Fruit fly (Drosophila melanogaster) whole organism, embryonic: Measurements from ENCODE around the gene Nadsyn.

Experiments
- BtbVII ChIP-seq: fragments of 200-800 bp; sonication (Bioruptor generic); optimal IDR thresholded peaks from 3 replicates; lab custom pipeline; 2017; ENCODE audit warnings: missing biosample characterization, mild to moderate bottlenecking, missing genetic modification characterization
- CG10274 ChIP-seq: fragments of 200-800 bp; sonication (Bioruptor generic); optimal IDR thresholded peaks from 3 replicates; lab custom pipeline; 2017; ENCODE audit warnings: missing biosample characterization, mild to moderate bottlenecking, missing genetic modification characterization
- CG10366 ChIP-seq: fragments of 200-800 bp; sonication (Bioruptor generic); IDR thresholded peaks from 2 replicates; pipeline ENCODE4 v1.3.6; 2022; ENCODE audit warnings: missing biosample characterization, missing genetic modification characterization
- CG10462 ChIP-seq: fragments of 200-800 bp; sonication (Bioruptor generic); optimal IDR thresholded peaks from 2 replicates; lab custom pipeline; 2016; ENCODE audit warnings: missing biosample characterization, missing genetic modification characterization
- CG11093 ChIP-seq: fragments of 200-800 bp; sonication (Bioruptor generic); IDR thresholded peaks from 3 replicates; pipeline ENCODE4 v1.3.6; 2022; ENCODE audit warnings: missing biosample characterization, missing genetic modification characterization
- CG12071 ChIP-seq: fragments of 200-800 bp; sonication (Bioruptor generic); optimal IDR thresholded peaks from 3 replicates; lab custom pipeline; 2018; ENCODE audit warnings: missing biosample characterization, mild to moderate bottlenecking, missing genetic modification characterization
- CG12219 ChIP-seq: fragments of 200-800 bp; sonication (Bioruptor generic); optimal IDR thresholded peaks from 3 replicates; lab custom pipeline; 2018; ENCODE audit warnings: missing biosample characterization, mild to moderate bottlenecking, missing genetic modification characterization
- CG12236 ChIP-seq: fragments of 200-800 bp; sonication (Bioruptor generic); optimal IDR thresholded peaks from 2 replicates; lab custom pipeline; 2016; ENCODE audit warnings: missing biosample characterization, missing genetic modification characterization
- CG13296 ChIP-seq: fragments of 200-800 bp; sonication (Bioruptor generic); optimal IDR thresholded peaks from 3 replicates; lab custom pipeline; 2018; ENCODE audit warnings: missing biosample characterization, mild to moderate bottlenecking, missing genetic modification characterization
- CG14667 ChIP-seq: fragments of 200-800 bp; sonication (Bioruptor generic); IDR thresholded peaks from 2 replicates; pipeline ENCODE4 v1.3.6; 2022; ENCODE audit warnings: missing biosample characterization, missing genetic modification characterization
- CG14860 ChIP-seq: fragments of 200-800 bp; sonication (Bioruptor generic); IDR thresholded peaks from 3 replicates; pipeline ENCODE4 v1.3.6; 2022; ENCODE audit warnings: missing biosample characterization, missing genetic modification characterization; ENCODE audit not compliant: partially characterized antibody
- CG17385 ChIP-seq: fragments of 200-800 bp; sonication (Bioruptor generic); optimal IDR thresholded peaks from 3 replicates; lab custom pipeline; 2018; ENCODE audit warnings: missing biosample characterization, mild to moderate bottlenecking, missing genetic modification characterization
- CG32767 ChIP-seq: fragments of 200-800 bp; sonication (Bioruptor generic); IDR thresholded peaks from 2 replicates; pipeline ENCODE4 v1.3.6; 2022; ENCODE audit warnings: missing biosample characterization, missing genetic modification characterization
- CG34376 ChIP-seq: fragments of 200-800 bp; sonication (Bioruptor generic); optimal IDR thresholded peaks from 2 replicates; lab custom pipeline; 2018; ENCODE audit warnings: missing biosample characterization, mild to moderate bottlenecking, missing genetic modification characterization
- CG43689 ChIP-seq: fragments of 200-800 bp; sonication (Bioruptor generic); IDR thresholded peaks from 2 replicates; pipeline ENCODE4 v1.3.6; 2022; ENCODE audit warnings: missing biosample characterization, missing genetic modification characterization
- CG4404 ChIP-seq: fragments of 200-800 bp; sonication (Bioruptor generic); IDR thresholded peaks from 2 replicates; pipeline ENCODE4 v1.3.6; 2022; ENCODE audit warnings: missing biosample characterization, missing genetic modification characterization
- CG4617 ChIP-seq: fragments of 200-800 bp; sonication (Bioruptor generic); optimal IDR thresholded peaks from 3 replicates; lab custom pipeline; 2016; ENCODE audit warnings: missing biosample characterization, missing genetic modification characterization, borderline replicate concordance
- CG4854 ChIP-seq: fragments of 200-800 bp; sonication (Bioruptor generic); optimal IDR thresholded peaks from 2 replicates; lab custom pipeline; 2016; ENCODE audit warnings: missing biosample characterization, missing genetic modification characterization, inconsistent platforms
- CG6272 ChIP-seq: fragments of 200-800 bp; sonication (Bioruptor generic); IDR thresholded peaks from 2 replicates; pipeline ENCODE4 v1.3.6; 2022; ENCODE audit warnings: missing biosample characterization, missing genetic modification characterization
- CG6683 ChIP-seq: fragments of 200-800 bp; sonication (Bioruptor generic); optimal IDR thresholded peaks from 2 replicates; lab custom pipeline; 2017; ENCODE audit warnings: missing biosample characterization, mild to moderate bottlenecking, missing genetic modification characterization, missing genetic modification reagents
- CG6854 ChIP-seq: fragments of 200-800 bp; sonication (Bioruptor generic); optimal IDR thresholded peaks from 3 replicates; lab custom pipeline; 2017; ENCODE audit warnings: missing biosample characterization, mild to moderate bottlenecking, missing genetic modification characterization
- CG7745 ChIP-seq: fragments of 200-800 bp; sonication (Bioruptor generic); optimal IDR thresholded peaks from 2 replicates; lab custom pipeline; 2018; ENCODE audit warnings: missing biosample characterization, mild to moderate bottlenecking, missing genetic modification characterization, moderate library complexity
- CG9932 ChIP-seq: fragments of 200-800 bp; sonication (Bioruptor generic); IDR thresholded peaks from 2 replicates; pipeline ENCODE4 v1.3.6; 2022; ENCODE audit warnings: missing biosample characterization, missing genetic modification characterization
- CTCF ChIP-seq: fragments of 200-800 bp; sonication (Bioruptor generic); optimal IDR thresholded peaks from 2 replicates; lab custom pipeline; 2017; ENCODE audit warnings: missing biosample characterization, mild to moderate bottlenecking, missing genetic modification characterization, moderate library complexity
- Chrac-16 ChIP-seq: fragments of 200-800 bp; sonication (Bioruptor generic); optimal IDR thresholded peaks from 3 replicates; lab custom pipeline; 2016; ENCODE audit warnings: missing biosample characterization, missing genetic modification characterization
- CrebB ChIP-seq: fragments of 200-800 bp; sonication (Bioruptor generic); optimal IDR thresholded peaks from 3 replicates; lab custom pipeline; 2018; ENCODE audit warnings: missing biosample characterization, mild to moderate bottlenecking, missing genetic modification characterization
- Dip2 ChIP-seq: fragments of 200-800 bp; sonication (Bioruptor generic); IDR thresholded peaks from 2 replicates; pipeline ENCODE4 v1.3.6; 2022; ENCODE audit warnings: missing biosample characterization, missing genetic modification characterization
- Doc3 ChIP-seq: fragments of 200-800 bp; sonication (Bioruptor generic); IDR thresholded peaks from 3 replicates; pipeline ENCODE4 v1.3.6; 2022; ENCODE audit warnings: missing biosample characterization, missing genetic modification characterization; ENCODE audit not compliant: partially characterized antibody
- Dref ChIP-seq: fragments of 200-800 bp; sonication (Bioruptor generic); IDR thresholded peaks from 2 replicates; pipeline ENCODE4 v1.3.6; 2022; ENCODE audit warnings: missing biosample characterization, missing genetic modification characterization
- Fer1 ChIP-seq: fragments of 200-800 bp; sonication (Bioruptor generic); optimal IDR thresholded peaks from 2 replicates; lab custom pipeline; 2017; ENCODE audit warnings: missing biosample characterization, mild to moderate bottlenecking, missing genetic modification characterization
- Hr39 ChIP-seq: fragments of >200 bp; optimal IDR thresholded peaks from 2 replicates; lab custom pipeline; 2017
- Med ChIP-seq: fragments of 200-800 bp; sonication (Bioruptor generic); peaks from one replicate; lab custom pipeline; 2016; ENCODE audit warnings: missing biosample characterization, missing genetic modification characterization, mild to moderate bottlenecking, inconsistent platforms, moderate library complexity
- Mes4 ChIP-seq: fragments of 200-800 bp; sonication (Bioruptor generic); optimal IDR thresholded peaks from 2 replicates; lab custom pipeline; 2016; ENCODE audit warnings: missing biosample characterization, missing genetic modification characterization
- Pdp1 ChIP-seq, 2 experiments: fragments of 200-800 bp; sonication (Bioruptor generic); optimal IDR thresholded peaks; 3 replicates each; lab custom pipeline; 2016; ENCODE audit warnings: missing biosample characterization in 2 of 2, missing genetic modification characterization in 2 of 2, mild to moderate bottlenecking in 1 of 2, moderate library complexity in 1 of 2
- Rx ChIP-seq: fragments of 200-800 bp; sonication (Bioruptor generic); IDR thresholded peaks from 2 replicates; pipeline ENCODE4 v1.3.6; 2022; ENCODE audit warnings: missing biosample characterization, missing genetic modification characterization
- Sox102F ChIP-seq: fragments of 200-800 bp; sonication (Bioruptor generic); optimal IDR thresholded peaks from 2 replicates; lab custom pipeline; 2018; ENCODE audit warnings: missing biosample characterization, mild to moderate bottlenecking, missing genetic modification characterization, moderate library complexity
- Spps ChIP-seq: fragments of 200-800 bp; sonication (Bioruptor generic); optimal IDR thresholded peaks from 2 replicates; lab custom pipeline; 2018; ENCODE audit warnings: missing biosample characterization, mild to moderate bottlenecking, missing genetic modification characterization
- ab ChIP-seq: fragments of 200-800 bp; sonication (Bioruptor generic); optimal IDR thresholded peaks from 2 replicates; lab custom pipeline; 2016; ENCODE audit warnings: missing biosample characterization, missing genetic modification characterization
- br ChIP-seq: fragments of >200 bp; optimal IDR thresholded peaks from 2 replicates; lab custom pipeline; 2017
- crp ChIP-seq, 2 experiments: fragments of 200-800 bp; sonication (Bioruptor generic); optimal IDR thresholded peaks; 2 replicates in 1 of 2; 3 replicates in 1 of 2; lab custom pipeline; 2017; ENCODE audit warnings: missing biosample characterization in 2 of 2, missing genetic modification characterization in 2 of 2, mild to moderate bottlenecking in 1 of 2, moderate library complexity in 1 of 2
- fd102C ChIP-seq: fragments of 200-800 bp; sonication (Bioruptor generic); optimal IDR thresholded peaks from 2 replicates; lab custom pipeline; 2018; ENCODE audit warnings: missing biosample characterization, mild to moderate bottlenecking, missing genetic modification characterization, moderate library complexity
- grn ChIP-seq: fragments of 200-800 bp; sonication (Bioruptor generic); optimal IDR thresholded peaks from 3 replicates; lab custom pipeline; 2017; ENCODE audit warnings: missing biosample characterization, missing genetic modification characterization
- kay ChIP-seq: fragments of 200-800 bp; sonication (Bioruptor generic); optimal IDR thresholded peaks from 2 replicates; lab custom pipeline; 2016; ENCODE audit warnings: missing biosample characterization, missing genetic modification characterization
- nmo ChIP-seq: fragments of 200-800 bp; sonication (Bioruptor generic); optimal IDR thresholded peaks from 2 replicates; lab custom pipeline; 2018; ENCODE audit warnings: missing biosample characterization, mild to moderate bottlenecking, missing genetic modification characterization, moderate library complexity
- pita ChIP-seq: fragments of 200-800 bp; sonication (Bioruptor generic); optimal IDR thresholded peaks from 2 replicates; lab custom pipeline; 2017; ENCODE audit warnings: missing biosample characterization, mild to moderate bottlenecking, missing genetic modification characterization
- psq ChIP-seq: fragments of 200-800 bp; sonication (Bioruptor generic); optimal IDR thresholded peaks from 2 replicates; lab custom pipeline; 2017; ENCODE audit warnings: missing biosample characterization, missing genetic modification characterization
- so ChIP-seq: fragments of 200-800 bp; sonication (Bioruptor generic); IDR thresholded peaks from 3 replicates; pipeline ENCODE4 v1.3.6; 2022; ENCODE audit warnings: missing biosample characterization, missing genetic modification characterization
- ssp ChIP-seq: fragments of 200-800 bp; sonication (Bioruptor generic); IDR thresholded peaks from 2 replicates; pipeline ENCODE4 v1.3.6; 2022; ENCODE audit warnings: missing biosample characterization, missing genetic modification characterization
- stc ChIP-seq: fragments of 200-800 bp; sonication (Bioruptor generic); IDR thresholded peaks from 2 replicates; pipeline ENCODE4 v1.3.6; 2022; ENCODE audit warnings: missing biosample characterization, missing genetic modification characterization
- tap ChIP-seq: fragments of 200-800 bp; optimal IDR thresholded peaks from 3 replicates; lab custom pipeline; 2019; ENCODE audit warnings: missing biosample characterization, mild to moderate bottlenecking, missing genetic modification characterization, moderate library complexity
- unc-4 ChIP-seq: fragments of 200-800 bp; sonication (Bioruptor generic); IDR thresholded peaks from 2 replicates; pipeline ENCODE4 v1.3.6; 2022; ENCODE audit warnings: missing biosample characterization, missing genetic modification characterization; ENCODE audit not compliant: partially characterized antibody
- usp ChIP-seq: fragments of >200 bp; optimal IDR thresholded peaks from 2 replicates; lab custom pipeline; 2017; ENCODE audit warnings: missing biosample characterization, missing genetic modification characterization

Gene Nadsyn

dm6 chrX:13739411-13739888, 21.4 kb upstream of the Nadsyn start, which contains the start of gene CG11151 (continued):
- TF ChIP-seq Hr39, result no peak
- TF ChIP-seq Fer1 (GFP tag; lab: Kevin White, UChicago), result peak; percentile 98
- peak; percentile 96 for TF ChIP-seq CG13296 (GFP tag; lab: Kevin White, UChicago)
- peak; percentile 83 for TF ChIP-seq psq (GFP tag; lab: Kevin White, UChicago)
- peak; percentile 93 for TF ChIP-seq CG4854 (GFP tag; lab: Kevin White, UChicago)
- TF ChIP-seq CG17385 (GFP tag; lab: Kevin White, UChicago), result peak; percentile 95
- TF ChIP-seq nmo (GFP tag; lab: Kevin White, UChicago), result peak; percentile 97
- peak; percentile 92 for TF ChIP-seq CG6272
- TF ChIP-seq crp (GFP tag; optimal IDR thresholded peaks at IDR 0.05; lab: Kevin White, UChicago), result peak; percentile 13 to 85
- peak; percentile 95 for TF ChIP-seq CG32767 (GFP tag; lab: Robert Waterston, UW)
- 0 out of 3 replicates have a peak, but pooled peaks have one; percentile 30 for TF ChIP-seq Doc3 (GFP tag; lab: Robert Waterston, UW)
- peak; percentile 92 for TF ChIP-seq CG10462 (GFP tag; lab: Kevin White, UChicago)
- TF ChIP-seq CTCF (GFP tag; lab: Kevin White, UChicago), result peak; percentile 70
- TF ChIP-seq BtbVII, result peak; percentile 97
- peak; percentile 91 for TF ChIP-seq CG14667
- peak; percentile 98 for TF ChIP-seq CG12219
- peak; percentile 94 for TF ChIP-seq tap (tag; lab: Kevin White, UChicago)
- TF ChIP-seq CG10366 (GFP tag; lab: Robert Waterston, UW), result peak; percentile 95
- peak; percentile 96 for TF ChIP-seq so (GFP tag; lab: Robert Waterston, UW)
- peak; percentile 85 for TF ChIP-seq CG11093 (GFP tag; lab: Robert Waterston, UW)
- TF ChIP-seq CG4404 (GFP tag; lab: Robert Waterston, UW), result peak; percentile 91
- TF ChIP-seq br (lab: Kevin White, UChicago), result no peak
- TF ChIP-seq stc, result peak; percentile 94
- peak; percentile 87 for TF ChIP-seq fd102C (GFP tag; lab: Kevin White, UChicago)
- peak; percentile 86 for TF ChIP-seq CG4617 (GFP tag; lab: Kevin White, UChicago)
- peak; percentile 96 for TF ChIP-seq CrebB (tag; lab: Kevin White, UChicago)
- TF ChIP-seq ab, result peak; percentile 82
- peak; percentile 46 for TF ChIP-seq CG7745 (tag; lab: Kevin White, UChicago)
- peak; percentile 95 for TF ChIP-seq Mes4 (GFP tag; lab: Kevin White, UChicago)
- peak; percentile 31; the same call in 1 of the 2 replicates for TF ChIP-seq Dref (GFP tag; lab: Robert Waterston, UW)
- TF ChIP-seq Spps, result peak; percentile 93
- peak; percentile 97 for TF ChIP-seq CG34376 (GFP tag; lab: Kevin White, UChicago)
- TF ChIP-seq CG6683, result peak; percentile 92
- TF ChIP-seq kay (GFP tag; lab: Kevin White, UChicago), result peak; percentile 91
- peak; percentile 98 for TF ChIP-seq Sox102F (GFP tag; lab: Kevin White, UChicago)
- TF ChIP-seq CG10274 (GFP tag; lab: Kevin White, UChicago), result peak; percentile 86
- peak; percentile 100 for TF ChIP-seq Med (GFP tag; lab: Kevin White, UChicago)
- TF ChIP-seq Rx (GFP tag; lab: Robert Waterston, UW), result peak; percentile 93
- TF ChIP-seq pita, result no peak
- peak; percentile 97 for TF ChIP-seq CG12236 (GFP tag; lab: Kevin White, UChicago)
- peak; percentile 98 for TF ChIP-seq CG12071 (GFP tag; lab: Kevin White, UChicago)
- TF ChIP-seq grn (GFP tag; lab: Kevin White, UChicago), result peak; percentile 64
- peak; percentile 94 to 97 for TF ChIP-seq Pdp1 (GFP tag; optimal IDR thresholded peaks at IDR 0.05; lab: Kevin White, UChicago)
- TF ChIP-seq unc-4 (GFP tag; lab: Robert Waterston, UW), result no peak
- TF ChIP-seq Chrac-16 (GFP tag; lab: Kevin White, UChicago), result peak; percentile 97
- peak; percentile 19; the same call in 1 of the 2 replicates for TF ChIP-seq Dip2
- peak; percentile 96 for TF ChIP-seq CG6854 (GFP tag; lab: Kevin White, UChicago)
- no peak for TF ChIP-seq usp (GFP tag; lab: Kevin White, UChicago)
- TF ChIP-seq ssp, result peak; percentile 85
- TF ChIP-seq CG14860 (GFP tag; lab: Robert Waterston, UW), result peak; percentile 71
- peak; percentile 90 for TF ChIP-seq CG43689
- peak; percentile 94 for TF ChIP-seq CG9932 (GFP tag; lab: Robert Waterston, UW)
